Worm (Caenorhabditis elegans) whole organism, L1 larva: ENCODE measurements around the gene nhr-258.

Experiments
- C04F5.9 ChIP-seq: sonication (generic microtip); optimal IDR thresholded peaks from 2 replicates; lab custom pipeline; 2016; ENCODE audit warnings: missing genetic modification characterization, missing compliant biosample characterization
- dpl-1 ChIP-seq, 3 experiments: fragments of 150-350 bp in 2 of 3; sonication (generic microtip) in 1 of 3; optimal IDR thresholded peaks; 2 replicates each; lab custom pipeline; 2014 to 2017; ENCODE audit warnings: missing biosample characterization in 3 of 3, missing genetic modification characterization in 3 of 3, missing genetic modification reagents in 3 of 3
- ets-5 ChIP-seq: fragments of 200-800 bp; sonication (Bioruptor generic); IDR thresholded peaks from 2 replicates; pipeline ENCODE4 v1.3.6; 2022; ENCODE audit warnings: missing genetic modification characterization, missing compliant biosample characterization
- nhr-28 ChIP-seq: fragments of 150-350 bp; optimal IDR thresholded peaks from 2 replicates; lab custom pipeline; 2014; ENCODE audit warnings: missing biosample characterization, missing genetic modification characterization
- sox-4 ChIP-seq: sonication (generic microtip); optimal IDR thresholded peaks from 2 replicates; lab custom pipeline; 2016; ENCODE audit warnings: missing genetic modification characterization, missing compliant biosample characterization

ce11 chrIV:8096375-8096774 lies 51.6 kb downstream of the nhr-258 start:
- TF ChIP-seq C04F5.9 (no peak), ets-5 (GFP tag; lab: Robert Waterston, UW) (no peak), nhr-28 (tag; lab: Kevin White, UChicago) (no peak), sox-4 (no peak), dpl-1 (GFP tag; optimal IDR thresholded peaks at IDR 0.05; lab: Kevin White, UChicago) (no peak)
